Worm (Caenorhabditis elegans) whole organism, L3 larva: ENCODE measurements around the gene nhr-19.
A peak's percentile ranks its signal among the peaks of the same experiment; 100 is the strongest.

ENCODE experiments used
- R02D3.7 ChIP-seq: fragments of 150-350 bp; optimal IDR thresholded peaks from 2 replicates; lab custom pipeline; 2014; ENCODE audit warnings: missing biosample characterization, missing genetic modification characterization
- ZK546.5 ChIP-seq: sonication (generic microtip); optimal IDR thresholded peaks from 2 replicates; lab custom pipeline; 2017; ENCODE audit warnings: missing biosample characterization, missing genetic modification characterization
- ama-1 ChIP-seq: fragments of 150-350 bp; optimal IDR thresholded peaks from 2 replicates; lab custom pipeline; 2018
- ceh-16 ChIP-seq: sonication (generic microtip); optimal IDR thresholded peaks from 2 replicates; lab custom pipeline; 2017; ENCODE audit warnings: missing biosample characterization, missing genetic modification characterization
- ceh-28 ChIP-seq: fragments of 150-350 bp; optimal IDR thresholded peaks from 2 replicates; lab custom pipeline; 2014; ENCODE audit warnings: missing biosample characterization, missing genetic modification reagents, missing genetic modification characterization
- ceh-9 ChIP-seq: sonication (generic microtip); optimal IDR thresholded peaks from 2 replicates; lab custom pipeline; 2018; ENCODE audit warnings: missing biosample characterization, missing genetic modification characterization
- daf-12 ChIP-seq: fragments of 150-350 bp; optimal IDR thresholded peaks from 2 replicates; lab custom pipeline; 2014; ENCODE audit warnings: missing biosample characterization, missing genetic modification reagents, missing genetic modification characterization
- egl-27 ChIP-seq: sonication (generic microtip); optimal IDR thresholded peaks from 4 replicates; lab custom pipeline; 2017; ENCODE audit warnings: missing biosample characterization, missing genetic modification reagents, missing genetic modification characterization
- egl-5 ChIP-seq: fragments of 150-350 bp; optimal IDR thresholded peaks from 2 replicates; lab custom pipeline; 2017; ENCODE audit warnings: missing biosample characterization, missing genetic modification reagents, missing genetic modification characterization, inconsistent platforms
- elt-1 ChIP-seq: fragments of 150-350 bp; optimal IDR thresholded peaks from 2 replicates; lab custom pipeline; 2014; ENCODE audit warnings: missing biosample characterization, missing genetic modification characterization
- elt-2 ChIP-seq: sonication (generic microtip); optimal IDR thresholded peaks from 2 replicates; lab custom pipeline; 2016; ENCODE audit warnings: missing genetic modification reagents, mild to moderate bottlenecking, missing genetic modification characterization, missing compliant biosample characterization
- eor-1 ChIP-seq, 2 experiments: fragments of 150-350 bp; optimal IDR thresholded peaks; 2 replicates each; lab custom pipeline; 2014 to 2018; ENCODE audit warnings: missing biosample characterization in 2 of 2, missing genetic modification characterization in 2 of 2
- fkh-10 ChIP-seq: sonication (generic microtip); optimal IDR thresholded peaks from 2 replicates; lab custom pipeline; 2017; ENCODE audit warnings: missing biosample characterization, missing genetic modification reagents, missing genetic modification characterization
- fkh-2 ChIP-seq: fragments of 150-350 bp; optimal IDR thresholded peaks from 2 replicates; lab custom pipeline; 2014; ENCODE audit warnings: missing biosample characterization, missing genetic modification reagents, missing genetic modification characterization
- hmg-11 ChIP-seq: sonication (generic microtip); optimal IDR thresholded peaks from 2 replicates; lab custom pipeline; 2016; ENCODE audit warnings: missing genetic modification characterization, missing compliant biosample characterization
- jun-1 ChIP-seq: fragments of 150-350 bp; optimal IDR thresholded peaks from 2 replicates; lab custom pipeline; 2014; ENCODE audit warnings: missing biosample characterization, missing genetic modification reagents, missing genetic modification characterization
- lin-15B ChIP-seq: fragments of 150-350 bp; optimal IDR thresholded peaks from 2 replicates; lab custom pipeline; 2014; ENCODE audit warnings: missing biosample characterization, missing genetic modification characterization
- lin-39 ChIP-seq: fragments of 150-350 bp; optimal IDR thresholded peaks from 2 replicates; lab custom pipeline; 2018; ENCODE audit warnings: missing biosample characterization, missing genetic modification reagents, missing genetic modification characterization
- lsy-12 ChIP-seq: sonication (generic microtip); optimal IDR thresholded peaks from 2 replicates; lab custom pipeline; 2016; ENCODE audit warnings: mild to moderate bottlenecking, missing genetic modification characterization, missing compliant biosample characterization
- mml-1 ChIP-seq: fragments of 150-350 bp; sonication (generic microtip); optimal IDR thresholded peaks from 3 replicates; lab custom pipeline; 2014; ENCODE audit warnings: missing biosample characterization, missing genetic modification characterization
- nfya-1 ChIP-seq: sonication (generic microtip); optimal IDR thresholded peaks from 2 replicates; lab custom pipeline; 2017; ENCODE audit warnings: missing genetic modification characterization, mild to moderate bottlenecking, missing compliant biosample characterization, antibody characterized with exemption, moderate library complexity; ENCODE audit not compliant: insufficient read depth
- nhr-11 ChIP-seq: fragments of 150-350 bp; optimal IDR thresholded peaks from 2 replicates; lab custom pipeline; 2014; ENCODE audit warnings: missing biosample characterization, missing genetic modification characterization
- nhr-12 ChIP-seq: fragments of 150-350 bp; optimal IDR thresholded peaks from 2 replicates; lab custom pipeline; 2014; ENCODE audit warnings: missing biosample characterization, missing genetic modification characterization
- nhr-23 ChIP-seq: fragments of 150-350 bp; optimal IDR thresholded peaks from 2 replicates; lab custom pipeline; 2014; ENCODE audit warnings: missing biosample characterization, missing genetic modification reagents, missing genetic modification characterization
- nhr-237 ChIP-seq: fragments of 150-350 bp; optimal IDR thresholded peaks from 2 replicates; lab custom pipeline; 2014; ENCODE audit warnings: missing biosample characterization, missing genetic modification characterization
- nhr-25 ChIP-seq: sonication (generic microtip); optimal IDR thresholded peaks from 2 replicates; lab custom pipeline; 2017; ENCODE audit warnings: missing biosample characterization, missing genetic modification characterization
- nhr-28 ChIP-seq: fragments of 150-350 bp; optimal IDR thresholded peaks from 2 replicates; lab custom pipeline; 2014; ENCODE audit warnings: missing biosample characterization, missing genetic modification characterization
- nhr-67 ChIP-seq: fragments of 150-350 bp; optimal IDR thresholded peaks from 2 replicates; lab custom pipeline; 2014; ENCODE audit warnings: missing biosample characterization, missing genetic modification characterization
- pha-4 ChIP-seq: fragments of 150-350 bp; optimal IDR thresholded peaks from 2 replicates; lab custom pipeline; 2014; ENCODE audit warnings: missing biosample characterization, missing genetic modification reagents, missing genetic modification characterization
- pqm-1 ChIP-seq: fragments of 150-350 bp; optimal IDR thresholded peaks from 2 replicates; lab custom pipeline; 2017; ENCODE audit warnings: missing biosample characterization, missing genetic modification characterization, inconsistent platforms
- sea-2 ChIP-seq: fragments of 150-350 bp; sonication (generic microtip); optimal IDR thresholded peaks from 4 replicates; lab custom pipeline; 2014; ENCODE audit warnings: missing biosample characterization, missing genetic modification reagents, missing genetic modification characterization
- skn-1 ChIP-seq: fragments of 150-350 bp; optimal IDR thresholded peaks from 2 replicates; lab custom pipeline; 2014; ENCODE audit warnings: missing biosample characterization, missing genetic modification characterization
- snpc-4 ChIP-seq: fragments of 150-350 bp; optimal IDR thresholded peaks from 2 replicates; lab custom pipeline; 2014; ENCODE audit warnings: missing biosample characterization, missing genetic modification characterization
- tbx-2 ChIP-seq: sonication (generic microtip); optimal IDR thresholded peaks from 2 replicates; lab custom pipeline; 2016; ENCODE audit warnings: mild to moderate bottlenecking, missing genetic modification characterization, missing compliant biosample characterization
- unc-39 ChIP-seq: sonication (generic microtip); optimal IDR thresholded peaks from 4 replicates; lab custom pipeline; 2017; ENCODE audit warnings: missing biosample characterization, missing genetic modification characterization
- unc-62 ChIP-seq: fragments of 150-350 bp; sonication (generic microtip); optimal IDR thresholded peaks from 4 replicates; lab custom pipeline; 2014; ENCODE audit warnings: missing biosample characterization, missing genetic modification reagents, missing genetic modification characterization
- zag-1 ChIP-seq: fragments of 150-350 bp; optimal IDR thresholded peaks from 2 replicates; lab custom pipeline; 2014; ENCODE audit warnings: missing biosample characterization, missing genetic modification characterization
- ztf-11 ChIP-seq: fragments of 150-350 bp; optimal IDR thresholded peaks from 2 replicates; lab custom pipeline; 2014; ENCODE audit warnings: missing biosample characterization, missing genetic modification characterization
- ztf-4 ChIP-seq: fragments of 150-350 bp; optimal IDR thresholded peaks from 2 replicates; lab custom pipeline; 2014; ENCODE audit warnings: missing biosample characterization, missing genetic modification characterization

The nhr-19 gene

DNA sequence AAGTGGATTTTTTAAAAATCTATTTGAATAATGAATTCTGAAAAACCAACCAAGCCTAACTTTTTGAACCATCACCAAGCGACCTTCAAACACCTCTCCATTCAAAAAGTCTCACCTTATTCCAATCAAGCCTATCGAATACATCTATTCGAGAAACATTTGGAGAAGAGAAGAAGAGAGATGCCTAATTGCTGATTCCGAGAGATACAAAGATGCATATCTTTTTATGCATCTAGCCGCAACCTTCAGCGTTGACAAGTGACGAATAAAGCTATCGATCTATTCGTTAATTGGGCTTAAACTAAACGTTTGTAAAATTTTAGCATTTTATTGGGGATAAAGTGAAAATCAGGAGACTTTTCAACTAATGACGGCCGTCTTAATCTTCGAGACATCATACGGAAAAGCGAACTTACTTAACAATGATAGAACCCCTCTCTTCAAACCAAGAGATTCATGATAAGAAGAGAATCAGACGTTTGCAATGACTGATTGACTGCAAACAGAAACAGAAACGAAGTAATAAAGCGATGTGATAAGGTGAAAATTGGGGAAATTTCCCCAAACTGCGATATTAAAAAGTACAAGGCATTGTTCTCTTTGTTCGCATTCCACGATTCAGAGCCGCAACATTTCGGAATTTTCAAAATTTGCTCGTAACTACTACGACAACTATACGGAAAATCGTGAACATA, 39.8 kb upstream of the nhr-19 start:
- peak; percentile 96 for TF ChIP-seq elt-1
- TF ChIP-seq pqm-1 (tag; lab: Kevin White, UChicago): peak; percentile 72
- TF ChIP-seq fkh-10 (GFP tag; lab: Kevin White, UChicago): no peak
- TF ChIP-seq ztf-4 (tag; lab: Kevin White, UChicago): no peak
- TF ChIP-seq ama-1 (lab: Kevin White, UChicago): no peak
- TF ChIP-seq pha-4: peak; percentile 31
- peak; percentile 58 for TF ChIP-seq nhr-25 (tag; lab: Kevin White, UChicago)
- no peak for TF ChIP-seq unc-39 (tag; lab: Kevin White, UChicago)
- TF ChIP-seq ceh-16 (tag; lab: Kevin White, UChicago): peak; percentile 7
- peak; percentile 70 for TF ChIP-seq elt-2 (tag; lab: Kevin White, UChicago)
- TF ChIP-seq, all 47 proteins: peak for 6

ce11 chrII:9644438-9644837, 39.1 kb upstream of the nhr-19 start, which contains the start of gene fzr-1:
TSS of gene fzr-1 (minus strand) at chrII:9644466.
- peak; percentile 24 for TF ChIP-seq nhr-23 (tag; lab: Kevin White, UChicago)
- TF ChIP-seq fkh-2 (tag; lab: Kevin White, UChicago): no peak

DNA sequence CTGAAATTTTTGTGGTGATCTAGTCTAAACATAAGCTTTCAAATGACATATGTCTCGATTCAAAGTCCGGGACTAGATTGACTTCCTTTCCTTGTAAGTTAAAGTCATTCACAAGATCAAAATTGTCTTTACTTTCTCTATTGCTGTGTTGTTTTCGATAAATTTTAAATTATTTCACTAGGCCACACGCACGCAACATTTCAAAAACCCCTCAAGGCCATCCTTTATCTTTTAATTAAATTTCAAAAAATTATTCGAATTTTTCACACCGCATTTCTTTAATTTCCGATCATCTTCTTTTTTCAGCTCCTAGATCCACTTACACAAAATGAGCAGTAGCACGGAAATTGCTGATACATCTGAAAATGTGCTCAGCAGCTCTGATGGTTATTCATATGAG, 31.0 kb upstream of the nhr-19 start, which contains the start of gene ZK1307.7:
ZK1307.7 (plus strand) TSS at position 301 of the 400 bp plus-strand sequence.
- TF ChIP-seq hmg-11 (no peak), ama-1 (lab: Kevin White, UChicago) (no peak), lin-39 (tag; lab: Kevin White, UChicago) (no peak), daf-12 (no peak), tbx-2 (tag; lab: Kevin White, UChicago) (no peak), snpc-4 (tag; lab: Kevin White, UChicago) (no peak), elt-1 (no peak), nfya-1 (tag; lab: Kevin White, UChicago) (no peak), sea-2 (GFP tag; lab: Kevin White, UChicago) (no peak), eor-1 (tag; optimal IDR thresholded peaks at IDR 0.05; lab: Kevin White, UChicago) (no peak), egl-27 (no peak), mml-1 (tag; lab: Kevin White, UChicago) (no peak), skn-1 (tag; lab: Kevin White, UChicago) (no peak), unc-39 (tag; lab: Kevin White, UChicago) (no peak), nhr-12 (no peak), ZK546.5 (tag; lab: Kevin White, UChicago) (no peak)

- TF ChIP-seq ztf-4 (tag; lab: Kevin White, UChicago): no peak
- TF ChIP-seq elt-1: no peak
- no peak for TF ChIP-seq tbx-2 (tag; lab: Kevin White, UChicago)
- TF ChIP-seq eor-1 (tag; optimal IDR thresholded peaks at IDR 0.05; lab: Kevin White, UChicago): no peak
- TF ChIP-seq ceh-9 (tag; lab: Kevin White, UChicago): no peak
- no peak for TF ChIP-seq nhr-23 (tag; lab: Kevin White, UChicago)
- TF ChIP-seq R02D3.7 (tag; lab: Kevin White, UChicago): no peak
- no peak for TF ChIP-seq unc-62 (GFP tag; lab: Kevin White, UChicago)
- TF ChIP-seq nhr-67 (tag; lab: Kevin White, UChicago): no peak
- no peak for TF ChIP-seq ama-1 (lab: Kevin White, UChicago)
- TF ChIP-seq sea-2 (GFP tag; lab: Kevin White, UChicago): no peak
- TF ChIP-seq pha-4: no peak
- no peak for TF ChIP-seq jun-1 (tag; lab: Kevin White, UChicago)
- no peak for TF ChIP-seq nhr-12
- TF ChIP-seq elt-2 (tag; lab: Kevin White, UChicago): no peak
- TF ChIP-seq unc-39 (tag; lab: Kevin White, UChicago): no peak
These were observed 20.6 kb upstream of the nhr-19 start for ce11 chrII:9625930-9626329.

- TF ChIP-seq ztf-11: no peak
- TF ChIP-seq unc-62 (GFP tag; lab: Kevin White, UChicago): no peak
- no peak for TF ChIP-seq jun-1 (tag; lab: Kevin White, UChicago)
- TF ChIP-seq lin-15B (tag; lab: Kevin White, UChicago): peak; percentile 40
- TF ChIP-seq ama-1 (lab: Kevin White, UChicago): no peak
- TF ChIP-seq elt-1: no peak
- peak; percentile 22 for TF ChIP-seq lin-39 (tag; lab: Kevin White, UChicago)
- no peak for TF ChIP-seq nhr-237 (tag; lab: Kevin White, UChicago)
- peak; percentile 9 for TF ChIP-seq pha-4
- TF ChIP-seq lsy-12: no peak
- no peak for TF ChIP-seq fkh-10 (GFP tag; lab: Kevin White, UChicago)
- no peak for TF ChIP-seq tbx-2 (tag; lab: Kevin White, UChicago)
- no peak for TF ChIP-seq nhr-11
- TF ChIP-seq pqm-1 (tag; lab: Kevin White, UChicago): peak; percentile 34
- TF ChIP-seq hmg-11: peak; percentile 33
- TF ChIP-seq ceh-28 (tag; lab: Kevin White, UChicago): no peak
- TF ChIP-seq ceh-16 (tag; lab: Kevin White, UChicago): no peak
- TF ChIP-seq mml-1 (tag; lab: Kevin White, UChicago): no peak
- TF ChIP-seq egl-5 (tag; lab: Kevin White, UChicago): no peak
- TF ChIP-seq eor-1 (tag; optimal IDR thresholded peaks at IDR 0.05; lab: Kevin White, UChicago): no peak
- peak; percentile 34 for TF ChIP-seq nfya-1 (tag; lab: Kevin White, UChicago)
- TF ChIP-seq zag-1 (tag; lab: Kevin White, UChicago): no peak
- peak; percentile 45 for TF ChIP-seq elt-2 (tag; lab: Kevin White, UChicago)
- no peak for TF ChIP-seq nhr-28 (tag; lab: Kevin White, UChicago)
These were observed 18.9 kb upstream of the nhr-19 start, which contains the start of the genes dnj-20 and ZK1307.8 for ce11 chrII:9624110-9624695. TSS of gene dnj-20 (minus strand) at chrII:9624176. TSS of gene ZK1307.8 (plus strand) at chrII:9624613.
